Worm (Caenorhabditis elegans): Measurements from ENCODE around the gene srt-8.
"Not testable (repeated sequence)": the region's sequence is repeated elsewhere in the genome, so short reads cannot be mapped to it uniquely, and the experiment has no call there.

Gene srt-8

DNA sequence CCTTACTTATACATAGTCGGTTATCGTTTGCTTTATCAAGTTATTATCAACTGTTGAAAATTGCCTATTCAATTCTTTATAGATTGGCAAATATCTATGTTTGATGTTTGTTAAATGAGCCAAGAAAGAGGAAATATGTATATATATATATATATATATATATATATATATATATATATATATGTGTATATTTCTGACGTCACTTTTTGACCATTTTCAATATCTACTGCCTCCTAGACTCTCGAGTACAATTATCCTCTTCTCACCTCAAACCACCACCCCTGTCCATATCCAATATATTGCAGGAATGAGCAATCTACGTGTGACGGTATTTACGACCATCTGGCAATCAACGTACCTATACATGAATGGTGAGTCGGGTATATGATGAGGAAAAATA lies 41.5 kb upstream of the srt-8 start, which contains the start of gene F59D6.1:
Gene F59D6.1, plus strand, starts transcription at position 301 of the 400 bp plus-strand sequence.
- TF ChIP-seq hlh-30 (tag; optimal IDR thresholded peaks at IDR 0.05; ENCODE audit: insufficient read depth): no peak
- TF ChIP-seq ets-4 (tag; optimal IDR thresholded peaks at IDR 0.05): no peak
- TF ChIP-seq F13H6.1 (tag; optimal IDR thresholded peaks at IDR 0.05): no peak
- TF ChIP-seq sdc-2 (tag; optimal IDR thresholded peaks at IDR 0.05): peak; percentile 47
- TF ChIP-seq ceh-2 (tag; optimal IDR thresholded peaks at IDR 0.05): no peak
- no peak for TF ChIP-seq npax-4 (tag; optimal IDR thresholded peaks at IDR 0.05)
- TF ChIP-seq pax-1 (tag; optimal IDR thresholded peaks at IDR 0.05): no peak
- TF ChIP-seq pat-9 (tag; optimal IDR thresholded peaks at IDR 0.05): no peak

DNA sequence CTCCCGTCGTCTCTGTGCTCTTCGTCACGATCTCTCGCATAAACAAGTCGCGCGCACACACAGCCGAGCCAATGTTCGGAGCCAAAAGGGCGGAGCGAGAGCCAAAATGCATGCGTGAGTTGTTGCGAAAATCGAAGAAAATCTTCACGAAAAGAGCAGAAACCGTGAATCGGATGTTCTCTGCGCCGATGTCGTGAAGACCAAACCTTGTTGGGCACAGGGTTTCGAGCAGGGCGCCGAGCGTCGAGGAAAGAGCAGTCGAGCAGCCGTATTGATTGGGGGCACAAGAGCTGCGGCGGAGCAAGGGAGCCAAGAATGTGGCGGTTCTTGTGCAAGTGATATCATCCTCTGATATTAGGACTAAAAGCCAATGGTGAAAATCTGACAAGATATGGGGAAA lies 40.0 kb upstream of the srt-8 start:
- TF ChIP-seq gmeb-2 (tag; optimal IDR thresholded peaks at IDR 0.05): no peak
- no peak for TF ChIP-seq fax-1 (tag; optimal IDR thresholded peaks at IDR 0.05)
- TF ChIP-seq unc-3 (GFP tag; conservative IDR thresholded peaks at IDR 0.05): no peak
- TF ChIP-seq unc-3 (tag; optimal IDR thresholded peaks at IDR 0.05): no peak
- no peak for TF ChIP-seq ceh-14 (tag; optimal IDR thresholded peaks at IDR 0.05)
- no peak for TF ChIP-seq Y22D7AL.16 (tag; optimal IDR thresholded peaks at IDR 0.05)
- TF ChIP-seq pax-1 (tag; optimal IDR thresholded peaks at IDR 0.05): no peak
- TF ChIP-seq pros-1 (tag; optimal IDR thresholded peaks at IDR 0.05): no peak
- TF ChIP-seq ceh-45 (GFP tag; IDR thresholded peaks at IDR 0.05): no peak
- no peak for TF ChIP-seq elt-4 (tag; optimal IDR thresholded peaks at IDR 0.05)
- no peak for TF ChIP-seq nhr-232 (tag; optimal IDR thresholded peaks at IDR 0.05)

ce11 chrV:3054254-3054653 lies 32.1 kb upstream of the srt-8 start, which contains the start of gene C50H11.8:
Gene C50H11.8 (plus strand): TSS chrV:3054554.
- no peak for TF ChIP-seq hlh-15 (tag; optimal IDR thresholded peaks at IDR 0.05)
- TF ChIP-seq unc-3 (GFP tag; conservative IDR thresholded peaks at IDR 0.05): no peak
- no peak for TF ChIP-seq unc-3 (tag; optimal IDR thresholded peaks at IDR 0.05)
- no peak for TF ChIP-seq hlh-30 (tag; optimal IDR thresholded peaks at IDR 0.05; ENCODE audit: insufficient read depth)
- TF ChIP-seq ztf-16 (tag; optimal IDR thresholded peaks at IDR 0.05): no peak
- TF ChIP-seq madf-2 (tag; optimal IDR thresholded peaks at IDR 0.05): no peak

ce11 chrV:3058996-3059395 lies 27.4 kb upstream of the srt-8 start, which contains the start of gene str-244:
Gene str-244 (minus strand): TSS chrV:3059096.
- TF ChIP-seq ceh-31 (tag; optimal IDR thresholded peaks at IDR 0.05) (no peak), ceh-24 (tag; optimal IDR thresholded peaks at IDR 0.05) (no peak), zip-5 (tag; optimal IDR thresholded peaks at IDR 0.05) (no peak), madf-2 (tag; optimal IDR thresholded peaks at IDR 0.05) (no peak), ttx-3 (tag; optimal IDR thresholded peaks at IDR 0.05) (no peak), pqm-1 (tag; optimal IDR thresholded peaks at IDR 0.05) (no peak), rnt-1 (tag; optimal IDR thresholded peaks at IDR 0.05) (no peak), ahr-1 (tag; optimal IDR thresholded peaks at IDR 0.05) (no peak), ceh-45 (GFP tag; IDR thresholded peaks at IDR 0.05) (no peak), fkh-10 (GFP tag; optimal IDR thresholded peaks at IDR 0.05) (no peak), mec-3 (tag; optimal IDR thresholded peaks at IDR 0.05; ENCODE audit: borderline replicate concordance) (no peak)

DNA sequence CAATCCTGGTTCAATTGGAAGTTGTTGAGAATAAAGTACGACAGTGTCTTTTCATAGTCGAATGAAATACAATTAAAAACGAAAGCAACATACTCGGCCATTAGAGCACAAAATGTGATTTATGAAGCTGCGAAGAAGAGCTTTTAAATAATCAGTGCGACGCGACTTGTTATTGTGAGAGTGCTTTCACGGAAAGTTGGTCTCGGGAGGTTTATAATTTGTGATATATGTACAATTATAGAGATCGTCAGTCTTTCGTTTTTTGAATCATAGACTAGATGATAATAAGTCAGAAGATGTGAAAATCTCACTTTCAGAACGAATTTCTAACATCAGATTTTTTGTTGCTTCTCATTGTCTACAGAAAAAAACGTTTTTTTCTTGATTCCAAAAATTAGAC lies 24.3 kb upstream of the srt-8 start, which contains the start of gene srt-15:
Gene srt-15, minus strand, starts transcription at position 101 of the 400 bp plus-strand sequence.
- no peak for TF ChIP-seq K02D7.2 (tag; optimal IDR thresholded peaks at IDR 0.05)
- no peak for TF ChIP-seq pax-1 (tag; optimal IDR thresholded peaks at IDR 0.05)
- TF ChIP-seq gmeb-2 (tag; optimal IDR thresholded peaks at IDR 0.05): no peak
- no peak for TF ChIP-seq hlh-30 (tag; optimal IDR thresholded peaks at IDR 0.05; ENCODE audit: insufficient read depth)
- TF ChIP-seq ceh-18 (tag; optimal IDR thresholded peaks at IDR 0.05): no peak
- no peak for TF ChIP-seq unc-3 (GFP tag; conservative IDR thresholded peaks at IDR 0.05)
- TF ChIP-seq unc-3 (tag; optimal IDR thresholded peaks at IDR 0.05): no peak
- TF ChIP-seq che-1 (tag; optimal IDR thresholded peaks at IDR 0.05): no peak

DNA sequence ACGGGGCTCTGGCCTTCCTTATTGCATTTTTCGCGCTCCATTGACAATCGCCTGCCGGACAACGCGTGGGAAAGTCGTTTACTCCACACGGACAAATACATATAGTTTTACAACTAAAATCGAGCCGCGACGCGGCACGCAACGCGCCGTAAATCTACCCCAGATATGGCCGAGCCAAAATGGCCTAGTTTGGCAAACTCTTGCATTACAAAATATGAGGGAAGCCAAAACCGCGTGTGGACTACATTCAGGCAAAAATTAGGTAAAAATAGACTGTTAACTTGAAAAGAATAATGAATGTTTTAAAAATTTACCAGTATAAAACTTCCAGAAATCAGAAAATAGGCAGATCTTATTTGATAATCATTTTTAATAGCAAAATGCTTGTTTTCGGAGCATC lies 21.9 kb upstream of the srt-8 start, which contains the start of gene srt-16:
Gene srt-16, minus strand, starts transcription at position 101 of the 400 bp plus-strand sequence.
- TF ChIP-seq ceh-2, elt-2, rnt-1 (tag; optimal IDR thresholded peaks at IDR 0.05): not testable (repeated sequence)

Data from whole organism, late embryonic.